Fruit fly (Drosophila melanogaster): ENCODE data around the gene CG10467.

- TF ChIP-seq br (GFP tag; optimal IDR thresholded peaks at IDR 0.05) (no peak), Hr83 (GFP tag; optimal IDR thresholded peaks at IDR 0.05; ENCODE audit: poor library complexity, severe bottlenecking) (no peak), pan (optimal IDR thresholded peaks at IDR 0.05) (no peak), usp (GFP tag; optimal IDR thresholded peaks at IDR 0.05) (no peak), fru (GFP tag; optimal IDR thresholded peaks at IDR 0.05) (no peak), CG9705 (GFP tag; optimal IDR thresholded peaks at IDR 0.05) (no peak), dsf (GFP tag; optimal IDR thresholded peaks at IDR 0.05; ENCODE audit: borderline replicate concordance) (no peak), foxo (GFP tag; optimal IDR thresholded peaks at IDR 0.05) (no peak), psq (GFP tag; optimal IDR thresholded peaks at IDR 0.05) (no peak), sage (GFP tag; optimal IDR thresholded peaks at IDR 0.05) (no peak), Rel (GFP tag; optimal IDR thresholded peaks at IDR 0.05) (no peak), Rel (tag; optimal IDR thresholded peaks at IDR 0.05) (no peak), dmrt93B (GFP tag; optimal IDR thresholded peaks at IDR 0.05) (no peak), brk (GFP tag; optimal IDR thresholded peaks at IDR 0.05) (no peak)
Observed at dm6 chr3L:6084446-6084845, 10.1 kb downstream of the CG10467 start.
